Worm (Caenorhabditis elegans) whole organism, L2 larva: ENCODE measurements around the gene pqn-75.

Source experiments
- aly-2 ChIP-seq: fragments of 150-350 bp; optimal IDR thresholded peaks from 2 replicates; lab custom pipeline; 2014; ENCODE audit warnings: missing biosample characterization, missing genetic modification characterization
- ceh-16 ChIP-seq: fragments of 150-350 bp; optimal IDR thresholded peaks from 2 replicates; lab custom pipeline; 2014; ENCODE audit warnings: missing biosample characterization, missing genetic modification characterization
- egl-27 ChIP-seq: sonication (generic microtip); optimal IDR thresholded peaks from 3 replicates; lab custom pipeline; 2017; ENCODE audit warnings: missing biosample characterization, missing genetic modification reagents, missing genetic modification characterization
- elt-3 ChIP-seq: sonication (generic microtip); optimal IDR thresholded peaks from 2 replicates; lab custom pipeline; 2017; ENCODE audit warnings: missing biosample characterization, missing genetic modification characterization
- lin-39 ChIP-seq: fragments of 150-350 bp; optimal IDR thresholded peaks from 2 replicates; lab custom pipeline; 2014; ENCODE audit warnings: missing biosample characterization, missing genetic modification reagents, missing genetic modification characterization
- lsy-2 ChIP-seq, 2 experiments: fragments of 150-350 bp in 1 of 2; sonication (generic microtip) in 1 of 2; optimal IDR thresholded peaks; 2 replicates each; lab custom pipeline; 2014 to 2017; ENCODE audit warnings: missing biosample characterization in 2 of 2, missing genetic modification characterization in 2 of 2
- skn-1 ChIP-seq: sonication (generic microtip); optimal IDR thresholded peaks from 2 replicates; lab custom pipeline; 2017; ENCODE audit warnings: missing biosample characterization, missing genetic modification characterization
- snpc-4 ChIP-seq: fragments of 150-350 bp; optimal IDR thresholded peaks from 2 replicates; lab custom pipeline; 2014; ENCODE audit warnings: missing biosample characterization, missing genetic modification characterization
- unc-62 ChIP-seq: fragments of 150-350 bp; optimal IDR thresholded peaks from 2 replicates; lab custom pipeline; 2014; ENCODE audit warnings: missing biosample characterization, missing genetic modification reagents, missing genetic modification characterization
- ztf-11 ChIP-seq: sonication (generic microtip); optimal IDR thresholded peaks from 2 replicates; lab custom pipeline; 2017; ENCODE audit warnings: missing biosample characterization, missing genetic modification characterization

DNA sequence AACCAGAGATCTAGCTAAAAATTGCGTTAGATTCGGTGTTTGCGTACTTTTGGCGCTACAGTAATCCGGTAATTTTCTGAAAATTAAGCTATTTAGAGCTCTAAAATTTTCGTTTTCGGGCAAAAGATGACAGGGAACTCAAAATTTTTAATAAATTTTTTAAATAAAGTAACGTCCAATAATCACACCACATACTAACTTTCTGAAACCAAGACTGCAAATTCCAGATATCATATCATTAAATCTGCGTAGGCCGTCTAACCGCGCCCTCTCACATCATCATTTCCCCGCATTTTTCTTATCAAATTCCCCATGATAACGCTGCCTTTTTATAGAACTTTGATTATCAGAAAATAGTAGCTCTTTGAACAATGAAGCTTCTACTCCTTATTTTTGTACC lies 45.3 kb downstream of the pqn-75 start, which contains the start of gene drd-50:
- TF ChIP-seq snpc-4 = no peak
- TF ChIP-seq skn-1 (tag; lab: Kevin White, UChicago) = no peak
- no peak for TF ChIP-seq egl-27 (tag; lab: Kevin White, UChicago)
- no peak for TF ChIP-seq unc-62 (GFP tag; lab: Kevin White, UChicago)
- TF ChIP-seq elt-3 (tag; lab: Kevin White, UChicago) = no peak
- no peak for TF ChIP-seq ztf-11
- no peak for TF ChIP-seq aly-2 (tag; lab: Kevin White, UChicago)
- no peak for TF ChIP-seq lsy-2 (tag; optimal IDR thresholded peaks at IDR 0.05; lab: Kevin White, UChicago)
- no peak for TF ChIP-seq lin-39 (tag; lab: Kevin White, UChicago)
- no peak for TF ChIP-seq ceh-16 (tag; lab: Kevin White, UChicago)
